Fruit fly (Drosophila melanogaster): ENCODE measurements around the gene Cph.

Gene Cph

dm6 chrX:7193046-7193445 is 55.5 kb downstream of the Cph start:
- TF ChIP-seq HmgD (GFP tag; optimal IDR thresholded peaks at IDR 0.05), result no peak
- no peak for TF ChIP-seq dysf (GFP tag; IDR thresholded peaks at IDR 0.05)
- no peak for TF ChIP-seq CG11560 (tag; IDR thresholded peaks at IDR 0.05)
- TF ChIP-seq Ets65A (GFP tag), result peak; percentile 33
- no peak for TF ChIP-seq crol (GFP tag; IDR thresholded peaks at IDR 0.05)

DNA sequence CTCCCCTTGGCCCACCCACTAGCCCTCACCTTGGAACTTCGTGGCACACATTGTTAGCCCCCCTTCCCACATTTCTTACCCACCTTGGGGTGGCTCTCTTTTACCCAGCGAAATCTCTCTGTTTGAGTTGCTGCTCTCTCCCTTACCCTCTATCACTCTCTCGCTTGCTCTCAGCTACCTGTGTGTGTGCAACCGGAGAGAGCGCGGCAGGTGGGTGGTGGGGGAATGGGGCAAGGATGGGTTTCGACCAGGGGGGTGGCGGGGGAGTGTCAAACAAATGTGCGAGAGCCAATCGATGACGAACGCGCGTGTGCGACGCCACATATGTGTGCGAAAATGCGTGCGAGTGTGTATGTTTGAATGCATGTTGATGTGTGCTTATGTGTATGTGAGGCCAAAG is 56.4 kb downstream of the Cph start:
- TF ChIP-seq CG6254 (GFP tag; optimal IDR thresholded peaks at IDR 0.05), result no peak
- TF ChIP-seq slp2 (GFP tag; optimal IDR thresholded peaks at IDR 0.05), result no peak
- TF ChIP-seq shn (GFP tag; optimal IDR thresholded peaks at IDR 0.05), result no peak
- TF ChIP-seq CG13424 (tag; optimal IDR thresholded peaks at IDR 0.05), result no peak
- no peak for TF ChIP-seq mld (GFP tag; IDR thresholded peaks at IDR 0.05; ENCODE audit: partially characterized antibody)
- TF ChIP-seq Awh (GFP tag; IDR thresholded peaks at IDR 0.05), result no peak
- TF ChIP-seq CG34422 (GFP tag; IDR thresholded peaks at IDR 0.05), result no peak
- no peak for TF ChIP-seq NfI (GFP tag; optimal IDR thresholded peaks at IDR 0.05)
- no peak for TF ChIP-seq wdn (GFP tag; IDR thresholded peaks at IDR 0.05)
- TF ChIP-seq seq (GFP tag; IDR thresholded peaks at IDR 0.05), result peak; percentile 36; the same call in 1 of the 2 replicates
- no peak for TF ChIP-seq stc (GFP tag; IDR thresholded peaks at IDR 0.05)
- TF ChIP-seq vfl (GFP tag; optimal IDR thresholded peaks at IDR 0.05), result no peak
- no peak for TF ChIP-seq tll (GFP tag; optimal IDR thresholded peaks at IDR 0.05)
- TF ChIP-seq CG5180 (GFP tag; optimal IDR thresholded peaks at IDR 0.05), result peak; percentile 91
- TF ChIP-seq crol (GFP tag; IDR thresholded peaks at IDR 0.05), result peak; percentile 89
- no peak for TF ChIP-seq CG10147 (GFP tag; optimal IDR thresholded peaks at IDR 0.05)
- no peak for TF ChIP-seq CG6683 (GFP tag; optimal IDR thresholded peaks at IDR 0.05)
- TF ChIP-seq cg (GFP tag; optimal IDR thresholded peaks at IDR 0.05), result peak; percentile 34
- TF ChIP-seq CG10321 (GFP tag; IDR thresholded peaks at IDR 0.05), result no peak
- TF ChIP-seq Nf-YC (tag; optimal IDR thresholded peaks at IDR 0.05), result peak; percentile 78
- no peak for TF ChIP-seq CG8290 (GFP tag; optimal IDR thresholded peaks at IDR 0.05)
- peak in 1 of 2 experiments; percentile 3 for TF ChIP-seq CG8290 (tag; optimal IDR thresholded peaks at IDR 0.05)
- no peak for TF ChIP-seq dm (GFP tag; optimal IDR thresholded peaks at IDR 0.05)
- no peak for TF ChIP-seq Gsc (GFP tag; IDR thresholded peaks at IDR 0.05)
- no peak for TF ChIP-seq CG14050 (GFP tag; IDR thresholded peaks at IDR 0.05)
- peak; percentile 23 for TF ChIP-seq abd-A (tag; optimal IDR thresholded peaks at IDR 0.05)
- no peak for TF ChIP-seq NFAT (GFP tag; IDR thresholded peaks at IDR 0.05)
- TF ChIP-seq sens (GFP tag), result no peak
- TF ChIP-seq Trl (optimal IDR thresholded peaks at IDR 0.05), result peak; percentile 21 to 51
- TF ChIP-seq Trl (GFP tag; optimal IDR thresholded peaks at IDR 0.05), result no peak
- TF ChIP-seq CG34376 (GFP tag; optimal IDR thresholded peaks at IDR 0.05), result no peak
- no peak for TF ChIP-seq CG4707 (GFP tag; optimal IDR thresholded peaks at IDR 0.05)
- TF ChIP-seq BEAF-32 (GFP tag; optimal IDR thresholded peaks at IDR 0.05), result no peak
- no peak for TF ChIP-seq Hmr (GFP tag; optimal IDR thresholded peaks at IDR 0.05)
- no peak for TF ChIP-seq Dp (GFP tag; optimal IDR thresholded peaks at IDR 0.05)
- TF ChIP-seq CG1832 (GFP tag; optimal IDR thresholded peaks at IDR 0.05), result peak; percentile 45
- TF ChIP-seq run (tag; optimal IDR thresholded peaks at IDR 0.05), result no peak
- TF ChIP-seq CG2889 (GFP tag; IDR thresholded peaks at IDR 0.05), result no peak
- TF ChIP-seq Mad (GFP tag; optimal IDR thresholded peaks at IDR 0.05), result no peak
- TF ChIP-seq HLH54F (GFP tag; optimal IDR thresholded peaks at IDR 0.05), result no peak
- TF ChIP-seq Ada2b (GFP tag; IDR thresholded peaks at IDR 0.05), result no peak
- no peak for TF ChIP-seq grau (tag; optimal IDR thresholded peaks at IDR 0.05)
- TF ChIP-seq CG14860 (GFP tag; IDR thresholded peaks at IDR 0.05; ENCODE audit: partially characterized antibody), result no peak
- TF ChIP-seq oc (tag; optimal IDR thresholded peaks at IDR 0.05), result no peak
- TF ChIP-seq CG18764 (GFP tag; optimal IDR thresholded peaks at IDR 0.05), result no peak
- TF ChIP-seq CG1529 (GFP tag; optimal IDR thresholded peaks at IDR 0.05), result no peak
- no peak for TF ChIP-seq Chrac-16 (GFP tag; optimal IDR thresholded peaks at IDR 0.05)
